Worm (Caenorhabditis elegans): ENCODE measurements around the gene T04B8.1.

ce11 chrII:651324-651723 lies 17.2 kb downstream of the T04B8.1 start:
- no peak for TF ChIP-seq B0336.3 (GFP tag; IDR thresholded peaks at IDR 0.05)
- TF ChIP-seq lag-1 (GFP tag; IDR thresholded peaks at IDR 0.05) = no peak
- TF ChIP-seq let-607 (tag; optimal IDR thresholded peaks at IDR 0.05) = no peak
- no peak for TF ChIP-seq repo-1 (tag; optimal IDR thresholded peaks at IDR 0.05)
- TF ChIP-seq unc-62 (GFP tag; optimal IDR thresholded peaks at IDR 0.05) = no peak
- no peak for TF ChIP-seq unc-130 (GFP tag; optimal IDR thresholded peaks at IDR 0.05)

Measured in whole organism, young adult.